Fruit fly (Drosophila melanogaster) whole organism, embryonic: ENCODE measurements around the gene CG13449.
A peak's percentile ranks its signal among the peaks of the same experiment; 100 is the strongest.

ENCODE experiments used
- Abd-B ChIP-seq: fragments of 200-800 bp; sonication (Bioruptor generic); optimal IDR thresholded peaks from 2 replicates; lab custom pipeline; 2018; ENCODE audit warnings: missing biosample characterization, mild to moderate bottlenecking, missing genetic modification characterization, moderate library complexity
- Ada2b ChIP-seq: fragments of 200-800 bp; sonication (Bioruptor generic); IDR thresholded peaks from 2 replicates; pipeline ENCODE4 v1.3.6; 2022; ENCODE audit warnings: missing biosample characterization, missing genetic modification characterization
- BEAF-32 ChIP-seq: fragments of 200-800 bp; sonication (Bioruptor generic); optimal IDR thresholded peaks from 3 replicates; lab custom pipeline; 2017; ENCODE audit warnings: missing biosample characterization, missing genetic modification characterization, mild to moderate bottlenecking, moderate library complexity, missing genetic modification reagents
- CG10209 ChIP-seq: fragments of 200-800 bp; sonication (Bioruptor generic); optimal IDR thresholded peaks from 3 replicates; lab custom pipeline; 2017; ENCODE audit warnings: missing biosample characterization, mild to moderate bottlenecking, missing genetic modification characterization, missing genetic modification reagents
- CG10462 ChIP-seq: fragments of 200-800 bp; sonication (Bioruptor generic); optimal IDR thresholded peaks from 2 replicates; lab custom pipeline; 2016; ENCODE audit warnings: missing biosample characterization, missing genetic modification characterization
- CG11560 ChIP-seq: fragments of 200-800 bp; sonication (Bioruptor generic); IDR thresholded peaks from 3 replicates; pipeline ENCODE4 v1.3.6; 2022; ENCODE audit warnings: missing biosample characterization, missing genetic modification characterization
- CG1233 ChIP-seq: fragments of 200-800 bp; sonication (Bioruptor generic); optimal IDR thresholded peaks from 4 replicates; lab custom pipeline; 2018; ENCODE audit warnings: missing biosample characterization, mild to moderate bottlenecking, missing genetic modification characterization
- CG13123 ChIP-seq: fragments of 200-800 bp; sonication (Bioruptor generic); optimal IDR thresholded peaks from 2 replicates; lab custom pipeline; 2016; ENCODE audit warnings: missing biosample characterization, missing genetic modification characterization
- CG14667 ChIP-seq: fragments of 200-800 bp; sonication (Bioruptor generic); IDR thresholded peaks from 2 replicates; pipeline ENCODE4 v1.3.6; 2022; ENCODE audit warnings: missing biosample characterization, missing genetic modification characterization
- CG16813 ChIP-seq: fragments of 200-800 bp; sonication (Bioruptor generic); IDR thresholded peaks from 3 replicates; pipeline ENCODE4 v1.3.6; 2022; ENCODE audit warnings: missing biosample characterization, missing genetic modification characterization; ENCODE audit not compliant: partially characterized antibody
- CG17802 ChIP-seq: fragments of 200-800 bp; sonication (Bioruptor generic); optimal IDR thresholded peaks from 2 replicates; lab custom pipeline; 2018; ENCODE audit warnings: missing biosample characterization, mild to moderate bottlenecking, missing genetic modification characterization, moderate library complexity
- CG17912 ChIP-seq: fragments of 200-800 bp; sonication (Bioruptor generic); optimal IDR thresholded peaks from 2 replicates; lab custom pipeline; 2018; ENCODE audit warnings: missing biosample characterization, mild to moderate bottlenecking, missing genetic modification characterization
- CG18011 ChIP-seq: fragments of 200-800 bp; sonication (Bioruptor generic); optimal IDR thresholded peaks from 2 replicates; lab custom pipeline; 2017; ENCODE audit warnings: missing biosample characterization, missing genetic modification characterization, mild to moderate bottlenecking, moderate library complexity, missing genotype
- CG3407 ChIP-seq: fragments of 200-800 bp; sonication (Bioruptor generic); optimal IDR thresholded peaks from 2 replicates; lab custom pipeline; 2018; ENCODE audit warnings: missing biosample characterization, mild to moderate bottlenecking, missing genetic modification characterization
- CG6254 ChIP-seq: fragments of 200-800 bp; sonication (Bioruptor generic); optimal IDR thresholded peaks from 3 replicates; lab custom pipeline; 2017; ENCODE audit warnings: mild to moderate bottlenecking, missing biosample characterization, missing genetic modification reagents, missing genetic modification characterization
- CG8089 ChIP-seq: fragments of 200-800 bp; sonication (Bioruptor generic); optimal IDR thresholded peaks from 3 replicates; lab custom pipeline; 2016; ENCODE audit warnings: missing biosample characterization, missing genetic modification characterization
- CG8290 ChIP-seq, 3 experiments: fragments of 200-800 bp; sonication (Bioruptor generic); optimal IDR thresholded peaks; 2 replicates each; lab custom pipeline; 2016 to 2019; ENCODE audit warnings: missing biosample characterization in 3 of 3, missing genetic modification characterization in 3 of 3, mild to moderate bottlenecking in 2 of 3, moderate library complexity in 1 of 3
- CHES-1-like ChIP-seq: fragments of 200-800 bp; sonication (Bioruptor generic); optimal IDR thresholded peaks from 2 replicates; lab custom pipeline; 2016; ENCODE audit warnings: missing biosample characterization, missing genetic modification characterization
- Camta ChIP-seq: fragments of 200-800 bp; sonication (Bioruptor generic); optimal IDR thresholded peaks from 2 replicates; lab custom pipeline; 2016; ENCODE audit warnings: missing biosample characterization, missing genetic modification characterization
- CkIIα-i1 ChIP-seq: fragments of 200-800 bp; sonication (Bioruptor generic); IDR thresholded peaks from 2 replicates; pipeline ENCODE4 v1.3.6; 2022; ENCODE audit warnings: missing biosample characterization, missing genetic modification characterization
- D19B ChIP-seq: fragments of 200-800 bp; sonication (Bioruptor generic); optimal IDR thresholded peaks from 2 replicates; lab custom pipeline; 2017; ENCODE audit warnings: missing biosample characterization, mild to moderate bottlenecking, missing genetic modification characterization
- Hr3 ChIP-seq: fragments of 200-800 bp; sonication (Bioruptor generic); optimal IDR thresholded peaks from 3 replicates; lab custom pipeline; 2016; ENCODE audit warnings: missing biosample characterization, missing genetic modification characterization
- Hr39 ChIP-seq: fragments of >200 bp; optimal IDR thresholded peaks from 2 replicates; lab custom pipeline; 2017
- Rfx ChIP-seq: fragments of 200-800 bp; sonication (Bioruptor generic); IDR thresholded peaks from 2 replicates; pipeline ENCODE4 v1.3.6; 2022; ENCODE audit warnings: missing biosample characterization, missing genetic modification characterization
- Tbp ChIP-seq: fragments of >200 bp; optimal IDR thresholded peaks from 2 replicates; lab custom pipeline; 2018; ENCODE audit warnings: missing biosample characterization, missing genetic modification characterization
- bbx ChIP-seq: fragments of 200-800 bp; sonication (Bioruptor generic); IDR thresholded peaks from 2 replicates; pipeline ENCODE4 v1.3.6; 2022; ENCODE audit warnings: missing biosample characterization, missing genetic modification characterization; ENCODE audit not compliant: partially characterized antibody
- btn ChIP-seq: fragments of 200-800 bp; sonication (Bioruptor generic); optimal IDR thresholded peaks from 2 replicates; lab custom pipeline; 2016; ENCODE audit warnings: missing biosample characterization, missing genetic modification characterization
- cad ChIP-seq: fragments of >200 bp; optimal IDR thresholded peaks from 2 replicates; lab custom pipeline; 2017; ENCODE audit warnings: missing biosample characterization, missing genetic modification characterization
- corto ChIP-seq: fragments of 200-800 bp; sonication (Bioruptor generic); optimal IDR thresholded peaks from 2 replicates; lab custom pipeline; 2016; ENCODE audit warnings: missing biosample characterization, mild to moderate bottlenecking, missing genetic modification characterization, moderate library complexity
- dysf ChIP-seq: fragments of 200-800 bp; sonication (Bioruptor generic); IDR thresholded peaks from 3 replicates; pipeline ENCODE4 v1.3.6; 2022; ENCODE audit warnings: missing biosample characterization, missing genetic modification characterization
- fru ChIP-seq: fragments of >200 bp; optimal IDR thresholded peaks from 2 replicates; lab custom pipeline; 2017
- gcm2 ChIP-seq: fragments of 200-800 bp; sonication (Bioruptor generic); optimal IDR thresholded peaks from 2 replicates; lab custom pipeline; 2016; ENCODE audit warnings: missing biosample characterization, missing genetic modification characterization
- her ChIP-seq: fragments of 200-800 bp; sonication (Bioruptor generic); optimal IDR thresholded peaks from 2 replicates; lab custom pipeline; 2016; ENCODE audit warnings: missing biosample characterization, missing genetic modification characterization
- hth ChIP-seq: fragments of >200 bp; optimal IDR thresholded peaks from 2 replicates; lab custom pipeline; 2017; ENCODE audit warnings: inconsistent platforms
- lmd ChIP-seq: fragments of 200-800 bp; sonication (Bioruptor generic); IDR thresholded peaks from 2 replicates; pipeline ENCODE4 v1.3.6; 2022; ENCODE audit warnings: missing biosample characterization, missing genetic modification characterization
- mam ChIP-seq: fragments of 200-800 bp; sonication (Bioruptor generic); optimal IDR thresholded peaks from 3 replicates; lab custom pipeline; 2016; ENCODE audit warnings: missing biosample characterization, missing genetic modification characterization
- nerfin-2 ChIP-seq: fragments of 200-800 bp; sonication (Bioruptor generic); IDR thresholded peaks from 2 replicates; pipeline ENCODE4 v1.3.6; 2022; ENCODE audit warnings: missing biosample characterization, missing genetic modification characterization; ENCODE audit not compliant: partially characterized antibody
- oc ChIP-seq: fragments of 200-800 bp; sonication (Bioruptor generic); optimal IDR thresholded peaks from 2 replicates; lab custom pipeline; 2018; ENCODE audit warnings: missing biosample characterization, mild to moderate bottlenecking, missing genetic modification characterization, moderate library complexity
- phol ChIP-seq: fragments of 200-800 bp; sonication (Bioruptor generic); optimal IDR thresholded peaks from 3 replicates; lab custom pipeline; 2018; ENCODE audit warnings: missing biosample characterization, mild to moderate bottlenecking, missing genetic modification characterization, moderate library complexity
- pros ChIP-seq: fragments of 200-800 bp; sonication (Bioruptor generic); optimal IDR thresholded peaks from 3 replicates; lab custom pipeline; 2019; ENCODE audit warnings: missing biosample characterization, mild to moderate bottlenecking, missing genetic modification characterization, moderate library complexity
- sd ChIP-seq: fragments of 200-800 bp; sonication (Bioruptor generic); optimal IDR thresholded peaks from 3 replicates; lab custom pipeline; 2018; ENCODE audit warnings: missing biosample characterization, mild to moderate bottlenecking, missing genetic modification characterization, moderate library complexity
- sens ChIP-seq: fragments of 200-800 bp; sonication (Bioruptor generic); peaks from one replicate; lab custom pipeline; 2016; ENCODE audit warnings: missing biosample characterization, missing genetic modification characterization

Gene CG13449

DNA sequence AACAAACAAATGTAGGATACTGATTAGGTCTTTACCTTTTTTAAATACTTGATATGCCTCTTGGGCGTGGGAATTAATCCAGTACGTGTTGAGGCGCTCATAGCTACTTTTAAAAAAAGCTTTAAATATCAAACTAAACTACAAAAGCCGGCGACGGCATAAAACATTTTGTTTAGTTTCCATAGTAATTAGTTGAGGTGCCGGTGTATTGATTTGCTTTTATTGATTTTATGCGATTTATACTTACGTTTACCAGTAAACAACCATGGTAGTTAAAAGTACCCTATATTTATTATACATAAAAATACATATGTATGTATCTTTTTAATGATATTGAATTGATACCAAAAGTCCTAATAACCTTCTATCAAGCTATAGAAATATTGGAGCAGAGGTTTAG is at the start of gene CG13449:
Gene CG13449, minus strand, starts transcription at position 101 of the 400 bp plus-strand sequence.
- TF ChIP-seq lmd (no peak), CG14667 (GFP tag; lab: Robert Waterston, UW) (no peak), btn (GFP tag; lab: Kevin White, UChicago) (no peak), oc (no peak), Ada2b (GFP tag; lab: Robert Waterston, UW) (no peak), fru (lab: Kevin White, UChicago) (no peak), CG18011 (GFP tag; lab: Kevin White, UChicago) (no peak), CG8089 (no peak), D19B (GFP tag; lab: Kevin White, UChicago) (no peak), her (no peak), CG17912 (no peak), dysf (GFP tag; lab: Robert Waterston, UW) (no peak), cad (GFP tag; lab: Kevin White, UChicago) (no peak), nerfin-2 (no peak), sd (tag; lab: Kevin White, UChicago) (no peak), Hr3 (GFP tag; lab: Kevin White, UChicago) (no peak), CG8290 (GFP tag; optimal IDR thresholded peaks at IDR 0.05; lab: Kevin White, UChicago) (no peak), CG8290 (tag; optimal IDR thresholded peaks at IDR 0.05; lab: Kevin White, UChicago) (no peak)

DNA sequence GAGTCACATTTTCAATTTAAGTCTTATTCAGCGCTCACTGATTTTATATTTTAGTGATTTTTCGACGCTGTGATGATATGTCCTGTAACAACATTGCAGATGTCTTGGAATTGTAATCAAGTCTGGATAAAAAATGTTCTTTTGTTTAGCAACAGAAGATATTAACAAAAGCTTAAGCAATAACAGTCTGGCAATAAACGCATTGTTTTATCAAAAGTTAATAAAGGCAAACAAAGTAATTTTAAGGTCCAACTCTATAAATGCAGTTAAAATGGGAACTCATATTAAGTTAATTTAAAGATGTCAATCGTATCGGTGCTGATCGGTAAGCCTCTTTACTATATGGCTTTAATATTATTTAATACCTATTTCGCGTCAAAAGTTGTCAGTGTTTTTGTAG is 48.9 kb upstream of the CG13449 start, which contains the start of gene CG43082:
Gene CG43082, plus strand, starts transcription at position 301 of the 400 bp plus-strand sequence.
- TF ChIP-seq BEAF-32 (GFP tag; lab: Kevin White, UChicago) (no peak), corto (no peak), CG10209 (GFP tag; lab: Kevin White, UChicago) (no peak), CG3407 (no peak), CG10462 (no peak), CG17802 (tag; lab: Kevin White, UChicago) (no peak)
- TF ChIP-seq, all 482 proteins: peak for 0

DNA sequence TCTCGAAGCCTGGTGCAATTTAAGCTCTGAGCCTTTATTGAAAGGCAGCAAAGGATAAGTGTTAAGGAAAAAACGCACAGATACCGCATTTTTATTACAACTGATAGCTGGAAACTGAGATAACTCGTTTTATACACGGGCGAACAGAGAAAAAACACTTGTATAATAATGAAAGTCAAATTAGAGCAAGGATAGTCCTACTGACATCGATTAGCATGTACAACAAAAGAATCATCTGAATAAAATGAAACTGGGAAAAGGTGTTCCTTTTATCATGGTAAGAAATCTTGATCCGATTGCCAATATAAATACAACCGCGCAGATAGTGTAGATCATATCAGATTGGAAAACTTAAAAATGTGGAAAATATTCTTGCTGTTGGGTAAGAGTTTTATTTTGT is 48.3 kb upstream of the CG13449 start, which contains the start of the genes Eig71Ej and Eig71Ek:
Gene Eig71Ej, minus strand, starts transcription at position 101 of the 400 bp plus-strand sequence.
Gene Eig71Ek, plus strand, starts transcription at position 334 of the 400 bp plus-strand sequence.
- no peak for TF ChIP-seq gcm2 (GFP tag; lab: Kevin White, UChicago)
- no peak for TF ChIP-seq Hr39 (lab: Kevin White, UChicago)
- no peak for TF ChIP-seq CG16813
- no peak for TF ChIP-seq Camta (GFP tag; lab: Kevin White, UChicago)
- no peak for TF ChIP-seq CG1233 (GFP tag; lab: Kevin White, UChicago)
- no peak for TF ChIP-seq Tbp (GFP tag; lab: Kevin White, UChicago)
- no peak for TF ChIP-seq mam (GFP tag; lab: Kevin White, UChicago)
- TF ChIP-seq CkIIα-i1 (GFP tag; lab: Robert Waterston, UW): no peak
- no peak for TF ChIP-seq CG6254 (GFP tag; lab: Kevin White, UChicago)
- no peak for TF ChIP-seq hth (lab: Kevin White, UChicago)

DNA sequence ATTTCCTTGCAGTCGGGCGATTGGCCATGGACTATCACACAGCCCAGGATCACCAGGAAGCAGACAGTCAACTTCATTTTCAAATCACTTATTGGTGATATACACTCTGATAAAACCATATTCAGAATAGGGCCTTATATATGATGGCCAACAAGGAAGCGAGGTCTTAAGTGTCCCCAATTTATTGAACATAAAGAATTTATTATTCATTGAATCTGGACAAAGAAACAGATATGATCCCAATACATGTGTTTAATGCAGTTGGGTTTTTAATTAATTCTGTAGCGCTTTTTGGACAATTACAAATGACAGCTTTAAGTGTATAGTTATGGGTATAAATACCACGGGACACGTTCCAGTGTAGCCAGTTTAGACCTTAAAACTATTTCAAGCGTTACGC is 46.7 kb upstream of the CG13449 start, which contains the start of the genes Eig71Eh and Eig71Ei:
Gene Eig71Eh, minus strand, starts transcription at position 101 of the 400 bp plus-strand sequence.
Gene Eig71Ei, plus strand, starts transcription at position 367 of the 400 bp plus-strand sequence.
- TF ChIP-seq sens (GFP tag; lab: Kevin White, UChicago): peak; percentile 48
- TF ChIP-seq phol: no peak
- TF ChIP-seq, all 482 proteins: peak for 1

DNA sequence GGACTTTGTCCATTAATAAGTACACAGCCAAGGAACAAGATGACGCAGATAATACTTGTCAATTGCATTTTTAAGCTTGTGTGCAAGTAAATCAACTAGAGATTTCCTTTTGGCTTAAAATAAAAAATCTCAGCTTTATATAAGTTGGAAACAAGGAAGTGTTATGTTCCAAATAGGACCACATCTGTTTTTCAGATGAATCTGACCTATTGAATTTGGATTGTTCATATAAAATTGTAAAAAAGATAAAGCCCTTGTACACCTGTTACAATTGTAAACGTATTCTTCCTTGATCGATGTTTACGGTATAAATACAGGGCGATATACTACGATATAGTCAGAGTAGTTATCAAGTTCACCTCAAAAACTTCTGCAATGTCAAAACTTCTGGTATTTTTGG is 44.7 kb upstream of the CG13449 start, which contains the start of the genes Eig71Ef and Eig71Eg:
Gene Eig71Ef, minus strand, starts transcription at position 101 of the 400 bp plus-strand sequence.
Gene Eig71Eg, plus strand, starts transcription at position 339 of the 400 bp plus-strand sequence.
- no peak for TF ChIP-seq CG11560 (tag; lab: Robert Waterston, UW)
- TF ChIP-seq btn (GFP tag; lab: Kevin White, UChicago): no peak
- no peak for TF ChIP-seq BEAF-32 (GFP tag; lab: Kevin White, UChicago)
- no peak for TF ChIP-seq Rfx (GFP tag; lab: Robert Waterston, UW)
- no peak for TF ChIP-seq bbx (GFP tag; lab: Robert Waterston, UW)
- TF ChIP-seq CG13123 (GFP tag; lab: Kevin White, UChicago): no peak
- TF ChIP-seq Abd-B: no peak
- TF ChIP-seq pros: no peak
- no peak for TF ChIP-seq Hr3 (GFP tag; lab: Kevin White, UChicago)
- TF ChIP-seq CHES-1-like (GFP tag; lab: Kevin White, UChicago): no peak
